Fruit fly (Drosophila melanogaster): ENCODE measurements around the gene SuUR.
A peak's percentile ranks its signal among the peaks of the same experiment; 100 is the strongest.

SuUR gene

dm6 chr3L:11053843-11054242 lies 10.9 kb upstream of the SuUR start, which contains the start of gene CG7888:
Gene CG7888 (plus strand): TSS chr3L:11054035.
- TF ChIP-seq CG12605 (GFP tag; IDR thresholded peaks at IDR 0.05) (no peak), CG34367 (tag; optimal IDR thresholded peaks at IDR 0.05) (no peak), CG8301 (tag; optimal IDR thresholded peaks at IDR 0.05) (no peak), fd96Ca (GFP tag; IDR thresholded peaks at IDR 0.05) (no peak), D1 (tag; optimal IDR thresholded peaks at IDR 0.05) (no peak), CG32121 (GFP tag; IDR thresholded peaks at IDR 0.05) (no peak), gl (tag; optimal IDR thresholded peaks at IDR 0.05) (no peak), Pif1B (GFP tag; optimal IDR thresholded peaks at IDR 0.05) (no peak), CG13204 (GFP tag; optimal IDR thresholded peaks at IDR 0.05) (no peak), Pif1A (GFP tag; optimal IDR thresholded peaks at IDR 0.05) (no peak), Snoo (tag; optimal IDR thresholded peaks at IDR 0.05) (no peak), CG4496 (GFP tag; IDR thresholded peaks at IDR 0.05) (no peak)

DNA sequence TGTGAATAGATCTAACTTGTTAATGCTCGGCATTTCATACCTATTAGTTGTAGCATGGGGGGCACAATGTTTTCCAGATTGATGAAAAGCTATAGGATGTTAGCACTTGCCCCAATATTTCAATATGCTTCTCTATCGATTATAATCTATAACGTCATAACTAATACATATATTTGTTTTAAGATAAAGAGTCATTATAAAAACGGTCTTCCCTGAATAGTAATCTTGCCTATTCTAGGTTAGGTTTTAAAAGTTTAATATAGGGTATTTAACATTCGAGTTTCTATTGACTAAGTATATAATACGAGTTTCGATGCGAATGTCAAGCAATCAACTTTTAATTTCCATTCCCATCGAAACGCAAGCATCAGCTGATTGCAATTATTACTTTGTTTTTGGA lies 3.6 kb upstream of the SuUR start, which contains the start of the genes CG6321 and Blos2:
Gene CG6321, minus strand, starts transcription at position 25 of the 400 bp plus-strand sequence.
Gene Blos2, plus strand, starts transcription at position 372 of the 400 bp plus-strand sequence.
- TF ChIP-seq fd96Ca (GFP tag; IDR thresholded peaks at IDR 0.05), result no peak
- no peak for TF ChIP-seq CG13204 (GFP tag; optimal IDR thresholded peaks at IDR 0.05)
- TF ChIP-seq CG14655 (GFP tag; optimal IDR thresholded peaks at IDR 0.05), result peak; percentile 74
- no peak for TF ChIP-seq EcR (GFP tag; optimal IDR thresholded peaks at IDR 0.05)
- no peak for TF ChIP-seq CG10348 (GFP tag; IDR thresholded peaks at IDR 0.05)
- TF ChIP-seq CG8159 (tag; optimal IDR thresholded peaks at IDR 0.05), result peak; percentile 77
- peak; percentile 58 for TF ChIP-seq Snoo (tag; optimal IDR thresholded peaks at IDR 0.05)
- TF ChIP-seq Pif1A (GFP tag; optimal IDR thresholded peaks at IDR 0.05), result peak; percentile 69
- peak; percentile 69 for TF ChIP-seq CG32121 (GFP tag; IDR thresholded peaks at IDR 0.05)
- TF ChIP-seq Pif1B (GFP tag; optimal IDR thresholded peaks at IDR 0.05), result peak; percentile 69
- TF ChIP-seq CG12605 (GFP tag; IDR thresholded peaks at IDR 0.05), result peak; percentile 76
- TF ChIP-seq gl (tag; optimal IDR thresholded peaks at IDR 0.05), result peak; percentile 0
- TF ChIP-seq rn (GFP tag; IDR thresholded peaks at IDR 0.05), result no peak
- no peak for TF ChIP-seq D1 (tag; optimal IDR thresholded peaks at IDR 0.05)
- peak; percentile 73 for TF ChIP-seq Ets98B (GFP tag; IDR thresholded peaks at IDR 0.05)
- peak; percentile 75 for TF ChIP-seq CG17806 (tag; optimal IDR thresholded peaks at IDR 0.05)
- peak; percentile 72 for TF ChIP-seq CG9948 (tag; optimal IDR thresholded peaks at IDR 0.05)
- peak; percentile 66 for TF ChIP-seq CG34367 (tag; optimal IDR thresholded peaks at IDR 0.05)
- TF ChIP-seq CG15710 (tag; optimal IDR thresholded peaks at IDR 0.05), result peak; percentile 70
- TF ChIP-seq CG4496 (GFP tag; IDR thresholded peaks at IDR 0.05), result peak; percentile 70; the same call in 2 of the 3 replicates
- TF ChIP-seq CG8301 (tag; optimal IDR thresholded peaks at IDR 0.05), result peak; percentile 77

dm6 chr3L:11062441-11062840 lies 2.4 kb upstream of the SuUR start, which contains the start of gene CG32069:
Gene CG32069 (minus strand): TSS chr3L:11062614.
- TF ChIP-seq Pif1A (GFP tag; optimal IDR thresholded peaks at IDR 0.05) (no peak), CG32121 (GFP tag; IDR thresholded peaks at IDR 0.05) (no peak), D1 (tag; optimal IDR thresholded peaks at IDR 0.05) (no peak), fd96Ca (GFP tag; IDR thresholded peaks at IDR 0.05) (no peak), CG10348 (GFP tag; IDR thresholded peaks at IDR 0.05) (no peak), EcR (GFP tag; optimal IDR thresholded peaks at IDR 0.05) (no peak), CG8159 (tag; optimal IDR thresholded peaks at IDR 0.05) (no peak)

DNA sequence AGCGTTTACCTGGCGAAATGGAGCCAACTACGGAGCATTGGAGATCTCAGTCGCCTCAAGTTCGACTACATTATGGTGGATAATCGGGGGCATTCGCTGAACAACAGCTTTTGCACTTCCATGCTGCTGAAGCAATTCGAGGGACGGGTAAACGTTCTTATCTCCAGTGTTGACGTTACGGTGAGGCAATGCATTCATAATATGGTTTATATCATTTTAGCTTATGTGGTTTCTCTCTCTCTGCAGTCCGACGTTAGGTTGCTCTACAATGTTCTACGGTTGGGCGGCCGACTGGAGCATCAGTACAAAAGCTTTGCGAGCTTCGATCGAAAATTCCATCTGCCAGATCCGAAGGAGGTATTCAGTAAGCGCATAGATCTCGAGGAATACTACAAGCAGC lies 1.1 kb downstream of the SuUR start:
- no peak for TF ChIP-seq EcR (GFP tag; optimal IDR thresholded peaks at IDR 0.05)
- peak; percentile 16; the same call in 1 of the 2 replicates for TF ChIP-seq CG32121 (GFP tag; IDR thresholded peaks at IDR 0.05)

DNA sequence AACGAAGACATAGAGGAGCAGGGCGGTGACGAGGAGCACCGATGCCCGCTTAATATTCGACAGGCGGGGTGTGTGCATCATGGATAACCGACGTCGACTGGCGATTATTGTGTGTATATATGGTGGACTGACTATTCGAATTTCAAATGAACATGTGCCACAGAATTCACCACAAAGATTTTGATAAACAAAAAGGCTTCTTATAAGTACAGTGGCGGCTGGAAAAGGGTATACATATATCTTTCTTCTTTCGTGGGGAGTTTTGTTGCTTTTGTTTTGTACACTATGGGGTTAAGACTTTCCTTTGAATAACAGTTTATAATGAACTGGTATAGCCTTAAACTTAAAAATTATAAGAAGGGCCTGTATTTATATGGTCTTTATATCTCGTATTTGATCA lies 5.0 kb downstream of the SuUR start, which contains the start of gene CG6310:
Gene CG6310, minus strand, starts transcription at position 101 of the 400 bp plus-strand sequence.
- TF ChIP-seq D1 (tag; optimal IDR thresholded peaks at IDR 0.05) (no peak), CG10348 (GFP tag; IDR thresholded peaks at IDR 0.05) (no peak), EcR (GFP tag; optimal IDR thresholded peaks at IDR 0.05) (no peak), CG13204 (GFP tag; optimal IDR thresholded peaks at IDR 0.05) (no peak), gl (tag; optimal IDR thresholded peaks at IDR 0.05) (no peak), CG9948 (tag; optimal IDR thresholded peaks at IDR 0.05) (no peak), Pif1A (GFP tag; optimal IDR thresholded peaks at IDR 0.05) (no peak), CG12605 (GFP tag; IDR thresholded peaks at IDR 0.05) (no peak), CG17806 (tag; optimal IDR thresholded peaks at IDR 0.05) (no peak), CG32121 (GFP tag; IDR thresholded peaks at IDR 0.05) (no peak), CG14655 (GFP tag; optimal IDR thresholded peaks at IDR 0.05) (no peak), fd96Ca (GFP tag; IDR thresholded peaks at IDR 0.05) (no peak), CG8159 (tag; optimal IDR thresholded peaks at IDR 0.05) (no peak), CG15710 (tag; optimal IDR thresholded peaks at IDR 0.05) (no peak), CG4496 (GFP tag; IDR thresholded peaks at IDR 0.05) (no peak), rn (GFP tag; IDR thresholded peaks at IDR 0.05) (no peak), Pif1B (GFP tag; optimal IDR thresholded peaks at IDR 0.05) (no peak), Snoo (tag; optimal IDR thresholded peaks at IDR 0.05) (no peak)

dm6 chr3L:11070372-11070854 lies 5.6 kb downstream of the SuUR start, which contains the start of gene Mocs1:
Gene Mocs1 (plus strand): TSS chr3L:11070526.
- TF ChIP-seq fd96Ca (GFP tag; IDR thresholded peaks at IDR 0.05) (peak; percentile 48; the same call in 2 of the 3 replicates), Ets98B (GFP tag; IDR thresholded peaks at IDR 0.05) (peak; percentile 53; the same call in 1 of the 2 replicates), D1 (tag; optimal IDR thresholded peaks at IDR 0.05) (no peak), CG32121 (GFP tag; IDR thresholded peaks at IDR 0.05) (peak; percentile 54), CG34367 (tag; optimal IDR thresholded peaks at IDR 0.05) (no peak), rn (GFP tag; IDR thresholded peaks at IDR 0.05) (no peak), EcR (GFP tag; optimal IDR thresholded peaks at IDR 0.05) (no peak)
